Fruit fly (Drosophila melanogaster) whole organism, prepupa: ENCODE data around the gene Acp63F.

Experiments used
- Blimp-1 ChIP-seq: fragments of 200-800 bp; sonication (Bioruptor generic); optimal IDR thresholded peaks from 3 replicates; lab custom pipeline; 2017; ENCODE audit warnings: missing biosample characterization, missing genetic modification characterization, mild to moderate bottlenecking, moderate library complexity, missing genetic modification reagents
- CG11294 ChIP-seq: fragments of 200-800 bp; sonication (Bioruptor generic); IDR thresholded peaks from 2 replicates; pipeline ENCODE4 v1.3.6; 2022; ENCODE audit warnings: missing biosample characterization, missing genetic modification characterization
- CG11762 ChIP-seq: fragments of 200-800 bp; sonication (Bioruptor generic); optimal IDR thresholded peaks from 3 replicates; lab custom pipeline; 2016; ENCODE audit warnings: missing biosample characterization, missing genetic modification characterization; ENCODE audit not compliant: insufficient read depth
- CG11902 ChIP-seq: fragments of 200-800 bp; sonication (Bioruptor generic); optimal IDR thresholded peaks from 3 replicates; lab custom pipeline; 2016; ENCODE audit warnings: missing biosample characterization, missing genetic modification characterization
- CG15336 ChIP-seq: fragments of 200-800 bp; sonication (Bioruptor generic); IDR thresholded peaks from 2 replicates; pipeline ENCODE4 v1.3.6; 2022; ENCODE audit warnings: missing biosample characterization, missing genetic modification characterization
- CG1621 ChIP-seq: fragments of 200-800 bp; sonication (Bioruptor generic); optimal IDR thresholded peaks from 3 replicates; lab custom pipeline; 2018; ENCODE audit warnings: missing biosample characterization, mild to moderate bottlenecking, missing genetic modification characterization
- CG3032 ChIP-seq: fragments of 200-800 bp; optimal IDR thresholded peaks from 2 replicates; lab custom pipeline; 2019; ENCODE audit warnings: missing biosample characterization, mild to moderate bottlenecking, missing genetic modification characterization, moderate library complexity
- CG31627 ChIP-seq: fragments of 200-800 bp; sonication (Bioruptor generic); optimal IDR thresholded peaks from 3 replicates; lab custom pipeline; 2016; ENCODE audit warnings: missing biosample characterization, missing genetic modification characterization
- CG34406 ChIP-seq: fragments of 200-800 bp; sonication (Bioruptor generic); optimal IDR thresholded peaks from 3 replicates; lab custom pipeline; 2016; ENCODE audit warnings: missing biosample characterization, missing genetic modification characterization
- CG3919 ChIP-seq: fragments of 200-800 bp; sonication (Bioruptor generic); optimal IDR thresholded peaks from 3 replicates; lab custom pipeline; 2016; ENCODE audit warnings: missing biosample characterization, missing genetic modification characterization
- CG6163 ChIP-seq: fragments of 200-800 bp; sonication (Bioruptor generic); IDR thresholded peaks from 3 replicates; pipeline ENCODE4 v1.3.6; 2022; ENCODE audit warnings: missing biosample characterization, missing genetic modification characterization
- CG6276 ChIP-seq: fragments of 200-800 bp; sonication (Bioruptor generic); optimal IDR thresholded peaks from 2 replicates; lab custom pipeline; 2017; ENCODE audit warnings: missing biosample characterization, mild to moderate bottlenecking, missing genetic modification characterization
- CG6792 ChIP-seq: fragments of 200-800 bp; sonication (Bioruptor generic); optimal IDR thresholded peaks from 3 replicates; lab custom pipeline; 2016; ENCODE audit warnings: missing biosample characterization, missing genetic modification characterization
- CG6808 ChIP-seq: fragments of 200-800 bp; sonication (Bioruptor generic); optimal IDR thresholded peaks from 3 replicates; lab custom pipeline; 2017; ENCODE audit warnings: missing biosample characterization, missing genetic modification characterization, mild to moderate bottlenecking, moderate library complexity, missing genetic modification reagents
- CG6854 ChIP-seq: fragments of 200-800 bp; sonication (Bioruptor generic); optimal IDR thresholded peaks from 2 replicates; lab custom pipeline; 2017; ENCODE audit warnings: missing biosample characterization, mild to moderate bottlenecking, missing genetic modification characterization
- CG7368 ChIP-seq: fragments of 200-800 bp; sonication (Bioruptor generic); optimal IDR thresholded peaks from 3 replicates; lab custom pipeline; 2016; ENCODE audit warnings: missing biosample characterization, missing genetic modification characterization
- CG8119 ChIP-seq: fragments of 200-800 bp; sonication (Bioruptor generic); IDR thresholded peaks from 3 replicates; pipeline ENCODE4 v1.3.6; 2022; ENCODE audit warnings: missing biosample characterization, missing genetic modification characterization
- CG8632 ChIP-seq: fragments of 200-800 bp; sonication (Bioruptor generic); optimal IDR thresholded peaks from 3 replicates; lab custom pipeline; 2016; ENCODE audit warnings: missing biosample characterization, missing genetic modification characterization
- CG9139 ChIP-seq: fragments of 200-800 bp; sonication (Bioruptor generic); optimal IDR thresholded peaks from 3 replicates; lab custom pipeline; 2017; ENCODE audit warnings: missing biosample characterization, mild to moderate bottlenecking, missing genetic modification characterization
- Eip75B ChIP-seq: fragments of 200-800 bp; sonication (Bioruptor generic); optimal IDR thresholded peaks from 3 replicates; lab custom pipeline; 2016; ENCODE audit warnings: missing biosample characterization, missing genetic modification characterization
- Eip78C ChIP-seq: fragments of 200-800 bp; sonication (Bioruptor generic); peaks from one replicate; lab custom pipeline; 2016; ENCODE audit warnings: missing biosample characterization, missing genetic modification characterization
- Eip93F ChIP-seq: fragments of 200-800 bp; sonication (Bioruptor generic); optimal IDR thresholded peaks from 2 replicates; lab custom pipeline; 2016; ENCODE audit warnings: missing biosample characterization, mild to moderate bottlenecking, missing genetic modification characterization
- Ets21C ChIP-seq: fragments of 200-800 bp; sonication (Bioruptor generic); optimal IDR thresholded peaks from 3 replicates; lab custom pipeline; 2016; ENCODE audit warnings: missing biosample characterization, missing genetic modification characterization
- Ets96B ChIP-seq: fragments of 200-800 bp; optimal IDR thresholded peaks from 2 replicates; lab custom pipeline; 2019; ENCODE audit warnings: missing biosample characterization, mild to moderate bottlenecking, missing genetic modification characterization, moderate library complexity
- Gug ChIP-seq: fragments of 200-800 bp; sonication (Bioruptor generic); IDR thresholded peaks from 2 replicates; pipeline ENCODE4 v1.3.6; 2022; ENCODE audit warnings: missing biosample characterization, missing genetic modification characterization
- Hr38 ChIP-seq: sonication (Bioruptor generic); optimal IDR thresholded peaks from 2 replicates; lab custom pipeline; 2016; ENCODE audit warnings: missing biosample characterization, missing genetic modification characterization
- Hr4 ChIP-seq: fragments of 200-800 bp; sonication (Bioruptor generic); optimal IDR thresholded peaks from 3 replicates; lab custom pipeline; 2016; ENCODE audit warnings: missing biosample characterization, missing genetic modification characterization
- Lpt ChIP-seq: fragments of 200-800 bp; sonication (Bioruptor generic); optimal IDR thresholded peaks from 3 replicates; lab custom pipeline; 2016; ENCODE audit warnings: missing biosample characterization, missing genetic modification characterization
- Met ChIP-seq: fragments of 200-800 bp; sonication (Bioruptor generic); optimal IDR thresholded peaks from 3 replicates; lab custom pipeline; 2016; ENCODE audit warnings: missing biosample characterization, missing genetic modification characterization
- OdsH ChIP-seq: fragments of 200-800 bp; sonication (Bioruptor generic); optimal IDR thresholded peaks from 3 replicates; lab custom pipeline; 2016; ENCODE audit warnings: missing biosample characterization, missing genetic modification characterization
- Smox ChIP-seq: fragments of 200-800 bp; sonication (Bioruptor generic); optimal IDR thresholded peaks from 3 replicates; lab custom pipeline; 2016; ENCODE audit warnings: missing biosample characterization, missing genetic modification characterization
- Sox102F ChIP-seq: fragments of 200-800 bp; sonication (Bioruptor generic); optimal IDR thresholded peaks from 2 replicates; lab custom pipeline; 2016; ENCODE audit warnings: missing biosample characterization, mild to moderate bottlenecking, missing genetic modification characterization
- Sox14 ChIP-seq: fragments of 200-800 bp; sonication (Bioruptor generic); optimal IDR thresholded peaks from 3 replicates; lab custom pipeline; 2016; ENCODE audit warnings: missing biosample characterization, missing genetic modification characterization
- Sox15 ChIP-seq: fragments of 200-800 bp; sonication (Bioruptor generic); optimal IDR thresholded peaks from 3 replicates; lab custom pipeline; 2016; ENCODE audit warnings: missing biosample characterization, missing genetic modification characterization
- achi ChIP-seq: fragments of 200-800 bp; sonication (Bioruptor generic); optimal IDR thresholded peaks from 3 replicates; lab custom pipeline; 2016; ENCODE audit warnings: missing biosample characterization, missing genetic modification characterization
- acj6 ChIP-seq: fragments of 200-800 bp; sonication (Bioruptor generic); optimal IDR thresholded peaks from 3 replicates; lab custom pipeline; 2016; ENCODE audit warnings: missing biosample characterization, missing genetic modification characterization
- cyc ChIP-seq: fragments of 200-800 bp; sonication (Bioruptor generic); optimal IDR thresholded peaks from 3 replicates; lab custom pipeline; 2016; ENCODE audit warnings: missing biosample characterization, missing genetic modification characterization
- dsx ChIP-seq: fragments of 200-800 bp; optimal IDR thresholded peaks from 3 replicates; lab custom pipeline; 2019; ENCODE audit warnings: missing biosample characterization, mild to moderate bottlenecking, missing genetic modification characterization, moderate library complexity; ENCODE audit not compliant: poor library complexity, severe bottlenecking
- eg ChIP-seq: fragments of 200-800 bp; sonication (Bioruptor generic); IDR thresholded peaks from 3 replicates; pipeline ENCODE4 v1.3.6; 2022; ENCODE audit warnings: missing biosample characterization, missing genetic modification characterization
- esn ChIP-seq: fragments of 200-800 bp; sonication (Bioruptor generic); optimal IDR thresholded peaks from 2 replicates; lab custom pipeline; 2016; ENCODE audit warnings: missing biosample characterization, mild to moderate bottlenecking, missing genetic modification characterization, moderate library complexity
- fkh ChIP-seq: fragments of 200-800 bp; sonication (Bioruptor generic); optimal IDR thresholded peaks from 3 replicates; lab custom pipeline; 2017; ENCODE audit warnings: missing biosample characterization, mild to moderate bottlenecking, missing genetic modification characterization, moderate library complexity
- lz ChIP-seq: fragments of 200-800 bp; sonication (Bioruptor generic); optimal IDR thresholded peaks from 3 replicates; lab custom pipeline; 2016; ENCODE audit warnings: missing biosample characterization, missing genetic modification characterization
- pdm3 ChIP-seq: fragments of 200-800 bp; sonication (Bioruptor generic); optimal IDR thresholded peaks from 3 replicates; lab custom pipeline; 2016; ENCODE audit warnings: missing biosample characterization, missing genetic modification characterization
- salr ChIP-seq, 2 experiments: fragments of 200-800 bp; sonication (Bioruptor generic); optimal IDR thresholded peaks; 3 replicates each; lab custom pipeline; 2016 to 2018; ENCODE audit warnings: missing biosample characterization in 2 of 2, missing genetic modification characterization in 2 of 2, mild to moderate bottlenecking in 1 of 2
- spab ChIP-seq: fragments of 200-800 bp; sonication (Bioruptor generic); optimal IDR thresholded peaks from 2 replicates; lab custom pipeline; 2017; ENCODE audit warnings: missing biosample characterization, mild to moderate bottlenecking, missing genetic modification characterization, missing genetic modification reagents
- ss ChIP-seq, 2 experiments: fragments of 200-800 bp; sonication (Bioruptor generic); optimal IDR thresholded peaks; 2 replicates in 1 of 2; 3 replicates in 1 of 2; lab custom pipeline; 2017 to 2018; ENCODE audit warnings: mild to moderate bottlenecking in 2 of 2, missing biosample characterization in 2 of 2, missing genetic modification characterization in 2 of 2, moderate library complexity in 1 of 2
- vri ChIP-seq: fragments of 200-800 bp; sonication (Bioruptor generic); optimal IDR thresholded peaks from 3 replicates; lab custom pipeline; 2016; ENCODE audit warnings: missing biosample characterization, mild to moderate bottlenecking, missing genetic modification characterization

Acp63F gene

dm6 chr3L:3772284-3772987 is 43.7 kb downstream of the Acp63F start (continued):
- TF ChIP-seq vri (peak; percentile 3), CG3032 (tag; lab: Kevin White, UChicago) (no peak), CG1621 (tag; lab: Kevin White, UChicago) (no peak), Sox15 (no peak), Blimp-1 (GFP tag; lab: Kevin White, UChicago) (no peak), Sox102F (GFP tag; lab: Kevin White, UChicago) (peak; percentile 50), CG7368 (no peak), dsx (GFP tag; lab: Kevin White, UChicago) (no peak)

dm6 chr3L:3771406-3771935 is 44.7 kb downstream of the Acp63F start:
- peak; percentile 69 for TF ChIP-seq pdm3 (GFP tag; lab: Kevin White, UChicago)
- TF ChIP-seq ss (GFP tag; optimal IDR thresholded peaks at IDR 0.05; lab: Kevin White, UChicago) = peak; percentile 84 to 86
- peak; percentile 89 for TF ChIP-seq OdsH
- TF ChIP-seq CG6792 (GFP tag; lab: Kevin White, UChicago) = peak; percentile 89
- TF ChIP-seq Eip78C (GFP tag; lab: Kevin White, UChicago) = peak; percentile 97
- peak; percentile 80 for TF ChIP-seq Sox102F (GFP tag; lab: Kevin White, UChicago)
- peak; percentile 91 for TF ChIP-seq CG34406 (GFP tag; lab: Kevin White, UChicago)
- peak; percentile 68 for TF ChIP-seq Blimp-1 (GFP tag; lab: Kevin White, UChicago)
- TF ChIP-seq esn = peak; percentile 88
- peak; percentile 43 for TF ChIP-seq CG11762 (GFP tag; lab: Kevin White, UChicago)
- peak; percentile 88 for TF ChIP-seq acj6 (GFP tag; lab: Kevin White, UChicago)
- no peak for TF ChIP-seq Eip93F (GFP tag; lab: Kevin White, UChicago)
- peak; percentile 73 for TF ChIP-seq Smox (GFP tag; lab: Kevin White, UChicago)
- TF ChIP-seq CG3919 (GFP tag; lab: Kevin White, UChicago) = peak; percentile 85
- TF ChIP-seq CG31627 (GFP tag; lab: Kevin White, UChicago) = peak; percentile 57
- peak; percentile 81 for TF ChIP-seq Gug (GFP tag; lab: Robert Waterston, UW)
- peak; percentile 82 for TF ChIP-seq CG6854 (GFP tag; lab: Kevin White, UChicago)
- peak; percentile 94 for TF ChIP-seq eg (GFP tag; lab: Robert Waterston, UW)
- peak; percentile 64 for TF ChIP-seq Lpt
- TF ChIP-seq CG1621 (tag; lab: Kevin White, UChicago) = peak; percentile 50
- TF ChIP-seq vri = peak; percentile 48
- TF ChIP-seq CG6808 (GFP tag; lab: Kevin White, UChicago) = peak; percentile 78
- TF ChIP-seq Sox14 (GFP tag; lab: Kevin White, UChicago) = peak; percentile 40
- peak; percentile 59 for TF ChIP-seq Eip75B
- peak; percentile 35 for TF ChIP-seq Ets21C
- peak; percentile 80 for TF ChIP-seq CG9139 (GFP tag; lab: Kevin White, UChicago)
- TF ChIP-seq CG8632 (GFP tag; lab: Kevin White, UChicago) = peak; percentile 87
- TF ChIP-seq CG6163 (GFP tag; lab: Robert Waterston, UW) = peak; percentile 80
- TF ChIP-seq fkh (GFP tag; lab: Kevin White, UChicago) = no peak
- TF ChIP-seq achi (GFP tag; lab: Kevin White, UChicago) = peak; percentile 88
- no peak for TF ChIP-seq Hr38
- peak; percentile 74 for TF ChIP-seq CG7368
- peak; percentile 5 to 67 for TF ChIP-seq salr (GFP tag; optimal IDR thresholded peaks at IDR 0.05; lab: Kevin White, UChicago)
- peak; percentile 91 for TF ChIP-seq CG8119 (GFP tag; lab: Robert Waterston, UW)
- TF ChIP-seq CG11294 (GFP tag; lab: Robert Waterston, UW) = peak; percentile 79
- peak; percentile 70 for TF ChIP-seq Hr4 (GFP tag; lab: Kevin White, UChicago)
- TF ChIP-seq CG15336 (GFP tag; lab: Robert Waterston, UW) = peak; percentile 92
- peak; percentile 73 for TF ChIP-seq CG6276
- TF ChIP-seq CG11902 (GFP tag; lab: Kevin White, UChicago) = peak; percentile 64
- TF ChIP-seq lz = peak; percentile 77
- peak; percentile 79 for TF ChIP-seq Met (GFP tag; lab: Kevin White, UChicago)
- peak; percentile 71 for TF ChIP-seq cyc
- peak; percentile 71 for TF ChIP-seq spab
- TF ChIP-seq Ets96B (tag; lab: Kevin White, UChicago) = peak; percentile 76
- peak; percentile 71 for TF ChIP-seq CG3032 (tag; lab: Kevin White, UChicago)
